Fruit fly (Drosophila melanogaster): ENCODE results near the gene Hez.

Gene Hez

DNA sequence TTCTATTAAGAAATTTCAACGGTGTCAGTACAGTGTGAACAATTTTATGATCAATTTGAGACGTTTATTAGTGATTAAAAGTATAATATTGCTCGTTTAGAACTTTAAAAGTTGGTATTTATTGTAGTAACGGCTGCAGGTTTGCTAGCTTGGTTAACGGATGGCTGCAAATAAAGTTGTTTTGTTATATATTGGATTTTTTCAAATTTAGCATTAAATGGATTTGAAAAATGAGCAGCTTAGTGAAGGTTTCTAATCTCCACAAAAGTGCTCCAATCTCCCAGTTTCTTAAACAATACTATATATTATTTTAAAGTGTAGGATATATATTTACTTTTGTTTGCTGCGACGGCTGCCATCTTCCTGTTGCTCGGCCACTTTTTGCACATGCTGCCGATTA is 22.5 kb downstream of the Hez start (continued):
- TF ChIP-seq Sox15 (GFP tag; optimal IDR thresholded peaks at IDR 0.05) (no peak), Met (GFP tag; optimal IDR thresholded peaks at IDR 0.05) (no peak), Eip78C (GFP tag) (peak; percentile 82), CG6854 (GFP tag; optimal IDR thresholded peaks at IDR 0.05) (no peak), Ets21C (GFP tag; optimal IDR thresholded peaks at IDR 0.05) (no peak), CG8632 (GFP tag; optimal IDR thresholded peaks at IDR 0.05) (peak; percentile 27), fd85E (GFP tag; optimal IDR thresholded peaks at IDR 0.05) (no peak), Sox14 (GFP tag; optimal IDR thresholded peaks at IDR 0.05) (no peak), dsx (GFP tag; optimal IDR thresholded peaks at IDR 0.05; ENCODE audit: poor library complexity, severe bottlenecking) (no peak), CG3919 (GFP tag; optimal IDR thresholded peaks at IDR 0.05) (peak; percentile 60), dac (GFP tag; optimal IDR thresholded peaks at IDR 0.05) (no peak), CG31627 (GFP tag; optimal IDR thresholded peaks at IDR 0.05) (no peak), fkh (GFP tag; optimal IDR thresholded peaks at IDR 0.05) (no peak), CG10631 (GFP tag; optimal IDR thresholded peaks at IDR 0.05) (no peak), esn (GFP tag; optimal IDR thresholded peaks at IDR 0.05) (no peak), Hr39 (GFP tag; optimal IDR thresholded peaks at IDR 0.05) (no peak), salr (GFP tag; optimal IDR thresholded peaks at IDR 0.05) (peak in 1 of 2 experiments; percentile 33), CG6276 (GFP tag; optimal IDR thresholded peaks at IDR 0.05) (peak; percentile 64), Sox102F (GFP tag; optimal IDR thresholded peaks at IDR 0.05) (no peak), CG11762 (GFP tag; optimal IDR thresholded peaks at IDR 0.05; ENCODE audit: insufficient read depth) (peak; percentile 22), Hr4 (GFP tag; optimal IDR thresholded peaks at IDR 0.05) (peak; percentile 43), CG8319 (GFP tag; optimal IDR thresholded peaks at IDR 0.05) (no peak), CG1621 (tag; optimal IDR thresholded peaks at IDR 0.05) (no peak), CG11294 (GFP tag; IDR thresholded peaks at IDR 0.05) (peak; percentile 36; the same call in 1 of the 2 replicates), CG3032 (tag; optimal IDR thresholded peaks at IDR 0.05) (peak; percentile 18), vri (GFP tag; optimal IDR thresholded peaks at IDR 0.05) (no peak), CG8119 (GFP tag; IDR thresholded peaks at IDR 0.05) (peak; percentile 46; the same call in 1 of the 3 replicates), Gug (GFP tag; IDR thresholded peaks at IDR 0.05) (no peak)

- no peak for TF ChIP-seq CG32006 (GFP tag; optimal IDR thresholded peaks at IDR 0.05)
- TF ChIP-seq CG3919 (GFP tag; optimal IDR thresholded peaks at IDR 0.05) = no peak
- no peak for TF ChIP-seq salr (GFP tag; optimal IDR thresholded peaks at IDR 0.05)
- TF ChIP-seq CG4318 (GFP tag; optimal IDR thresholded peaks at IDR 0.05) = no peak
- no peak for TF ChIP-seq Eip75B (GFP tag; optimal IDR thresholded peaks at IDR 0.05)
- no peak for TF ChIP-seq esn (GFP tag; optimal IDR thresholded peaks at IDR 0.05)
- TF ChIP-seq CG10669 (GFP tag; optimal IDR thresholded peaks at IDR 0.05) = no peak
- TF ChIP-seq Ets21C (GFP tag; optimal IDR thresholded peaks at IDR 0.05) = no peak
Observed at dm6 chr3L:9865053-9865442, 29.5 kb downstream of the Hez start.

DNA sequence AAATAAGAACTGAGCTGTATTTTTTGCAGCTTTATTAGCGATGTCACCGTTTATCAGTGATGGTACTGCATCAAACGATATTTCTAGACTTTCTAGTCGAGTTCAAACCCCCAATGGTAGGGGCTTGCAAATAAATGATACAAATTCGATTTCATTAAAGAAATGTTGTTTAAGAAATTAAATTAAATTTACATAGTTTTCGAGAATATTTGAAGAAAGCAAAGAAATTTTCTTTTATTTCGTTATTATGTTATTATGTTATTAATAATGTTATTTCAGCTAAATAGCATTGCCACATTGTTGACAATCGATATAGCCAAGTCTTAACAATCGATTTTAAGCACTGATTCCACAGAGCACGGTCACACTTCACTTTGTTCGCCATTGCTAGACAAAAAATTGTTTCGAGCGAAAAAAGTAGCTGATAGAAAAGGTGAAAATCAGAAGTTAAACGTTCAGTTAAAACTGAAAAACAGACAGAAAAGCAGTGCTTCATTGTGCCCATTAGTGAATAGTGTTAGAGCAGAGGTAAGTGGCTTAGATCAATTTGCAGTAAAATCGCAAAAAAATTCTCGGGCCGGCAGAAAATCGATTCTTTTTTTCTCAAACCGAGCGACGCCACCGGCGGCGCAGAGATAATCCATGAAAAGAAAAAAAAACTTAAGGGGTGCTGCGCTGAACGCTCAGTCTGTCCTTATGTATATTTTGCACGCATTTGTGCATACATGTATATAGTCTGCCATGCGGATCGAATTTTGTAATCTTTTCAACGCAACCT is 30.1 kb downstream of the Hez start, which contains the start of the genes iPLA2-VIA and Ciz1:
Gene iPLA2-VIA, minus strand, starts transcription at position 75 of the 778 bp plus-strand sequence.
Gene Ciz1, plus strand, starts transcription at position 365 of the 778 bp plus-strand sequence.
- TF ChIP-seq dsx (GFP tag; optimal IDR thresholded peaks at IDR 0.05; ENCODE audit: poor library complexity, severe bottlenecking) = peak; percentile 19
- TF ChIP-seq esn (GFP tag; optimal IDR thresholded peaks at IDR 0.05) = peak; percentile 20
- no peak for TF ChIP-seq Sox15 (GFP tag; optimal IDR thresholded peaks at IDR 0.05)
- peak in 1 of 2 experiments; percentile 30 for TF ChIP-seq ss (GFP tag; optimal IDR thresholded peaks at IDR 0.05)
- no peak for TF ChIP-seq Ets96B (tag; optimal IDR thresholded peaks at IDR 0.05)
- no peak for TF ChIP-seq CG8319 (GFP tag; optimal IDR thresholded peaks at IDR 0.05)
- peak; percentile 13 for TF ChIP-seq CG31627 (GFP tag; optimal IDR thresholded peaks at IDR 0.05)
- TF ChIP-seq Sox14 (GFP tag; optimal IDR thresholded peaks at IDR 0.05) = peak; percentile 46
- peak; percentile 44 for TF ChIP-seq lz (GFP tag; optimal IDR thresholded peaks at IDR 0.05)
- peak; percentile 60 for TF ChIP-seq Eip78C (GFP tag)
- no peak for TF ChIP-seq Hr39 (GFP tag; optimal IDR thresholded peaks at IDR 0.05)
- TF ChIP-seq CG3032 (tag; optimal IDR thresholded peaks at IDR 0.05) = peak; percentile 22
- TF ChIP-seq CG10631 (GFP tag; optimal IDR thresholded peaks at IDR 0.05) = peak; percentile 42
- TF ChIP-seq CG6854 (GFP tag; optimal IDR thresholded peaks at IDR 0.05) = peak; percentile 47

Data from whole organism, prepupa.